Fruit fly (Drosophila melanogaster) whole organism, wandering third instar larva: ENCODE measurements around the gene wake.

Experiments used
- GATAd ChIP-seq: sonication (Bioruptor generic); optimal IDR thresholded peaks from 2 replicates; lab custom pipeline; 2016; ENCODE audit warnings: missing biosample characterization, missing genetic modification characterization
- Hnf4 ChIP-seq: fragments of 200-800 bp; sonication (Bioruptor generic); optimal IDR thresholded peaks from 2 replicates; lab custom pipeline; 2016; ENCODE audit warnings: missing biosample characterization, mild to moderate bottlenecking, missing genetic modification characterization
- Sp1 ChIP-seq: fragments of 200-800 bp; sonication (Bioruptor generic); optimal IDR thresholded peaks from 3 replicates; lab custom pipeline; 2019; ENCODE audit warnings: missing biosample characterization, mild to moderate bottlenecking, missing genetic modification characterization, moderate library complexity
- h ChIP-seq: fragments of 200-800 bp; sonication (Bioruptor generic); optimal IDR thresholded peaks from 3 replicates; lab custom pipeline; 2016; ENCODE audit warnings: missing biosample characterization, mild to moderate bottlenecking, missing genetic modification characterization
- jim ChIP-seq: fragments of 175-275, 200-325 bp; sonication (Bioruptor generic); optimal IDR thresholded peaks from 2 replicates; lab custom pipeline; 2016; ENCODE audit warnings: missing biosample characterization, mild to moderate bottlenecking, missing genetic modification characterization
- lola ChIP-seq: fragments of >200 bp; optimal IDR thresholded peaks from 2 replicates; lab custom pipeline; 2017; ENCODE audit warnings: missing biosample characterization, missing genetic modification characterization
- usp ChIP-seq: fragments of >200 bp; optimal IDR thresholded peaks from 2 replicates; lab custom pipeline; 2017; ENCODE audit warnings: missing biosample characterization, missing genetic modification characterization

dm6 chr3R:22724149-22724973 lies 84.8 kb downstream of the wake start, which contains the start of gene Irp-1A:
- TF ChIP-seq Sp1 (GFP tag; lab: Kevin White, UChicago) (peak; percentile 75), GATAd (no peak), usp (GFP tag; lab: Kevin White, UChicago) (no peak), jim (GFP tag; lab: Kevin White, UChicago) (no peak), Hnf4 (GFP tag; lab: Kevin White, UChicago) (no peak), h (GFP tag; lab: Kevin White, UChicago) (peak; percentile 54), lola (GFP tag; lab: Kevin White, UChicago) (no peak)
